Fruit fly (Drosophila melanogaster): ENCODE data around the gene AsnS.

The AsnS gene

DNA sequence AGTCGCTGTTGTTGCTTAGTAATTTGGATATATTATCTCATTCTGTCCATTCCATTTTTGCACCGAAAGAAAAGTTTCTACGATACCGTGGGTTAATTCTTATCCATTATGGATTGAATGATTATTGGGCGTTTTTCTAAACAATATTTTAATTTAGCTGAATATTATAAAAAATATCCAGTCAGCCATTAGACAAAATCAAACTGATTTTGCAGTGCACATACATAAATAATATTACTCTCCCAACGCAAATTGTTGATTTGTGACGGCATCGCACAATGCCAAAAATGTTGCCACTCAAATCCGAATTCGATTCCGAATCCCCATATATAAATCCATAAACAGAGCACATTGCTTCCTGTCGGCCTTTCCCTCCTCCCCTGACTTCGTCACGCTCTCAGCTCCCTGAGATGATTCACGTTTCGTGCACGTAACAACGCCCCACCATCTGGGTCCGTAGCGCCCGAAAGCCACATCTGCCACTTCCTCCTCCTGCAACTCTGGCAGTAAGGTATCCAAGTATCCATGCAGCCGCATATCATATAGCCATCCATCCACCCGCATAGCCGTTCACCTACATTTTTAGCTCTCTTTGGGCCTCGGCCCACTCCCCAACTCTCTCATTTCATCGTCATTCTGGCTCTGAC is 4.1 kb downstream of the AsnS start (continued):
- TF ChIP-seq slou (GFP tag; optimal IDR thresholded peaks at IDR 0.05): peak; percentile 45
- TF ChIP-seq E2f1 (GFP tag; IDR thresholded peaks at IDR 0.05): peak; percentile 68
- peak; percentile 33 for TF ChIP-seq nmo (GFP tag; optimal IDR thresholded peaks at IDR 0.05)
- TF ChIP-seq Nf-YA (GFP tag; IDR thresholded peaks at IDR 0.05): peak; percentile 53
- peak; percentile 61 for TF ChIP-seq CG13775 (GFP tag; optimal IDR thresholded peaks at IDR 0.05)
- no peak for TF ChIP-seq aop (GFP tag; IDR thresholded peaks at IDR 0.05)
- peak; percentile 81 for TF ChIP-seq CG7839 (tag; optimal IDR thresholded peaks at IDR 0.05)
- peak; percentile 72 for TF ChIP-seq BtbVII (GFP tag; optimal IDR thresholded peaks at IDR 0.05)
- TF ChIP-seq Neu2 (GFP tag; optimal IDR thresholded peaks at IDR 0.05; ENCODE audit: borderline replicate concordance): no peak
- TF ChIP-seq Eip74EF (GFP tag; optimal IDR thresholded peaks at IDR 0.05): no peak
- 0 out of 2 replicates have a peak, but pooled peaks have one; percentile 18 for TF ChIP-seq CG4404 (GFP tag; IDR thresholded peaks at IDR 0.05)
- TF ChIP-seq Dad (GFP tag; optimal IDR thresholded peaks at IDR 0.05): peak; percentile 34
- TF ChIP-seq gem (tag; optimal IDR thresholded peaks at IDR 0.05): no peak
- no peak for TF ChIP-seq Lhr (GFP tag; optimal IDR thresholded peaks at IDR 0.05)
- no peak for TF ChIP-seq croc (GFP tag; conservative IDR thresholded peaks at IDR 0.05)
- peak; percentile 56; the same call in 1 of the 3 replicates for TF ChIP-seq Mrtf (GFP tag; IDR thresholded peaks at IDR 0.05)
- TF ChIP-seq CG7963 (GFP tag; IDR thresholded peaks at IDR 0.05; ENCODE audit: partially characterized antibody): no peak
- TF ChIP-seq HmgD (GFP tag; optimal IDR thresholded peaks at IDR 0.05): no peak
- TF ChIP-seq lilli (GFP tag; optimal IDR thresholded peaks at IDR 0.05): peak; percentile 80
- no peak for TF ChIP-seq Stat92E (GFP tag; optimal IDR thresholded peaks at IDR 0.05)
- TF ChIP-seq CG8089 (GFP tag; optimal IDR thresholded peaks at IDR 0.05): no peak
- peak; percentile 11 for TF ChIP-seq sens (GFP tag)
- TF ChIP-seq dati (GFP tag; IDR thresholded peaks at IDR 0.05): no peak
- TF ChIP-seq CG1647 (GFP tag; optimal IDR thresholded peaks at IDR 0.05): no peak
- peak; percentile 83 for TF ChIP-seq CG3281 (GFP tag; optimal IDR thresholded peaks at IDR 0.05)
- peak; percentile 53; the same call in 1 of the 2 replicates for TF ChIP-seq CG4730 (GFP tag; IDR thresholded peaks at IDR 0.05)
- TF ChIP-seq CG11247 (GFP tag; IDR thresholded peaks at IDR 0.05): peak; percentile 78
- TF ChIP-seq CG1602 (GFP tag; optimal IDR thresholded peaks at IDR 0.05): peak; percentile 40
- TF ChIP-seq CG18011 (GFP tag; optimal IDR thresholded peaks at IDR 0.05): peak; percentile 43
- no peak for TF ChIP-seq dmrt11E (tag; optimal IDR thresholded peaks at IDR 0.05)
- peak; percentile 75 for TF ChIP-seq abd-A (tag; optimal IDR thresholded peaks at IDR 0.05)
- no peak for TF ChIP-seq CG8924 (tag; optimal IDR thresholded peaks at IDR 0.05)
- TF ChIP-seq CG9876 (GFP tag; optimal IDR thresholded peaks at IDR 0.05): no peak
- no peak for TF ChIP-seq hth (optimal IDR thresholded peaks at IDR 0.05)
- peak; percentile 55 for TF ChIP-seq CG12744 (GFP tag; optimal IDR thresholded peaks at IDR 0.05)
- no peak for TF ChIP-seq BEAF-32 (GFP tag; optimal IDR thresholded peaks at IDR 0.05)
- TF ChIP-seq tx (GFP tag; optimal IDR thresholded peaks at IDR 0.05): no peak
- TF ChIP-seq HmgZ (tag; optimal IDR thresholded peaks at IDR 0.05): peak; percentile 64
- no peak for TF ChIP-seq Dll (GFP tag; IDR thresholded peaks at IDR 0.05; ENCODE audit: partially characterized antibody)
- no peak for TF ChIP-seq crc (GFP tag; optimal IDR thresholded peaks at IDR 0.05)
- TF ChIP-seq CG9817 (tag; optimal IDR thresholded peaks at IDR 0.05): peak; percentile 61
- TF ChIP-seq GATAe (GFP tag; conservative IDR thresholded peaks at IDR 0.05): no peak
- no peak for TF ChIP-seq Ets97D (GFP tag; optimal IDR thresholded peaks at IDR 0.05)
- peak; percentile 45 for TF ChIP-seq Hmx (GFP tag; optimal IDR thresholded peaks at IDR 0.05)
- no peak for TF ChIP-seq CkIIα-i1 (GFP tag; IDR thresholded peaks at IDR 0.05)
- TF ChIP-seq Side (GFP tag; optimal IDR thresholded peaks at IDR 0.05): no peak
- TF ChIP-seq Dek (tag; optimal IDR thresholded peaks at IDR 0.05): peak; percentile 70
- TF ChIP-seq sug (tag; optimal IDR thresholded peaks at IDR 0.05): peak; percentile 24
- no peak for TF ChIP-seq CG10565 (GFP tag; optimal IDR thresholded peaks at IDR 0.05)
- TF ChIP-seq gcm2 (GFP tag; optimal IDR thresholded peaks at IDR 0.05): no peak
